Fruit fly (Drosophila melanogaster) whole organism, embryonic: ENCODE measurements around the gene CG43895.

Experiments used
- Aef1 ChIP-seq: fragments of 200-800 bp; sonication (Bioruptor generic); IDR thresholded peaks from 3 replicates; pipeline ENCODE4 v1.3.6; 2022; ENCODE audit warnings: missing biosample characterization, missing genetic modification characterization
- Atf6 ChIP-seq: fragments of 200-800 bp; sonication (Bioruptor generic); IDR thresholded peaks from 2 replicates; pipeline ENCODE4 v1.3.6; 2022; ENCODE audit warnings: missing biosample characterization, missing genetic modification characterization
- BtbVII ChIP-seq: fragments of 200-800 bp; sonication (Bioruptor generic); optimal IDR thresholded peaks from 3 replicates; lab custom pipeline; 2017; ENCODE audit warnings: missing biosample characterization, mild to moderate bottlenecking, missing genetic modification characterization
- CG10366 ChIP-seq: fragments of 200-800 bp; sonication (Bioruptor generic); IDR thresholded peaks from 2 replicates; pipeline ENCODE4 v1.3.6; 2022; ENCODE audit warnings: missing biosample characterization, missing genetic modification characterization
- CG10654 ChIP-seq: fragments of 200-800 bp; sonication (Bioruptor generic); optimal IDR thresholded peaks from 2 replicates; lab custom pipeline; 2016; ENCODE audit warnings: missing biosample characterization, missing genetic modification characterization
- CG12071 ChIP-seq: fragments of 200-800 bp; sonication (Bioruptor generic); optimal IDR thresholded peaks from 3 replicates; lab custom pipeline; 2018; ENCODE audit warnings: missing biosample characterization, mild to moderate bottlenecking, missing genetic modification characterization
- CG13296 ChIP-seq: fragments of 200-800 bp; sonication (Bioruptor generic); optimal IDR thresholded peaks from 3 replicates; lab custom pipeline; 2018; ENCODE audit warnings: missing biosample characterization, mild to moderate bottlenecking, missing genetic modification characterization
- CG1529 ChIP-seq: fragments of 200-800 bp; sonication (Bioruptor generic); optimal IDR thresholded peaks from 3 replicates; lab custom pipeline; 2018; ENCODE audit warnings: missing biosample characterization, missing genetic modification characterization
- CG17186 ChIP-seq: fragments of 200-800 bp; sonication (Bioruptor generic); optimal IDR thresholded peaks from 3 replicates; lab custom pipeline; 2017; ENCODE audit warnings: missing biosample characterization, missing genetic modification reagents, missing genetic modification characterization
- CG18262 ChIP-seq: fragments of 200-800 bp; optimal IDR thresholded peaks from 3 replicates; lab custom pipeline; 2019; ENCODE audit warnings: missing biosample characterization, mild to moderate bottlenecking, missing genetic modification characterization, moderate library complexity
- CG2875 ChIP-seq: fragments of 200-800 bp; sonication (Bioruptor generic); optimal IDR thresholded peaks from 2 replicates; lab custom pipeline; 2017; ENCODE audit warnings: missing biosample characterization, mild to moderate bottlenecking, missing genetic modification characterization, missing genetic modification reagents
- CG34422 ChIP-seq: fragments of 200-800 bp; sonication (Bioruptor generic); IDR thresholded peaks from 3 replicates; pipeline ENCODE4 v1.3.6; 2022; ENCODE audit warnings: missing biosample characterization, missing genetic modification characterization
- CG3995 ChIP-seq: fragments of 200-800 bp; sonication (Bioruptor generic); optimal IDR thresholded peaks from 3 replicates; lab custom pipeline; 2016; ENCODE audit warnings: missing biosample characterization, missing genetic modification characterization
- CG4282 ChIP-seq: fragments of 200-800 bp; sonication (Bioruptor generic); optimal IDR thresholded peaks from 2 replicates; lab custom pipeline; 2016; ENCODE audit warnings: missing biosample characterization, missing genetic modification characterization
- CG6854 ChIP-seq: fragments of 200-800 bp; sonication (Bioruptor generic); optimal IDR thresholded peaks from 3 replicates; lab custom pipeline; 2017; ENCODE audit warnings: missing biosample characterization, mild to moderate bottlenecking, missing genetic modification characterization
- CG9797 ChIP-seq: fragments of 200-800 bp; sonication (Bioruptor generic); optimal IDR thresholded peaks from 3 replicates; lab custom pipeline; 2018; ENCODE audit warnings: missing biosample characterization, mild to moderate bottlenecking, missing genetic modification characterization
- CG9817 ChIP-seq: fragments of 200-800 bp; sonication (Bioruptor generic); optimal IDR thresholded peaks from 2 replicates; lab custom pipeline; 2018; ENCODE audit warnings: missing biosample characterization, mild to moderate bottlenecking, missing genetic modification characterization, moderate library complexity
- CG9932 ChIP-seq: fragments of 200-800 bp; sonication (Bioruptor generic); IDR thresholded peaks from 2 replicates; pipeline ENCODE4 v1.3.6; 2022; ENCODE audit warnings: missing biosample characterization, missing genetic modification characterization
- CTCF ChIP-seq: fragments of 200-800 bp; sonication (Bioruptor generic); optimal IDR thresholded peaks from 2 replicates; lab custom pipeline; 2017; ENCODE audit warnings: missing biosample characterization, mild to moderate bottlenecking, missing genetic modification characterization, moderate library complexity
- CkIIα-i1 ChIP-seq: fragments of 200-800 bp; sonication (Bioruptor generic); IDR thresholded peaks from 2 replicates; pipeline ENCODE4 v1.3.6; 2022; ENCODE audit warnings: missing biosample characterization, missing genetic modification characterization
- Dek ChIP-seq: fragments of 200-800 bp; sonication (Bioruptor generic); optimal IDR thresholded peaks from 3 replicates; lab custom pipeline; 2019; ENCODE audit warnings: missing biosample characterization, mild to moderate bottlenecking, missing genetic modification characterization, moderate library complexity
- Doc3 ChIP-seq: fragments of 200-800 bp; sonication (Bioruptor generic); IDR thresholded peaks from 3 replicates; pipeline ENCODE4 v1.3.6; 2022; ENCODE audit warnings: missing biosample characterization, missing genetic modification characterization; ENCODE audit not compliant: partially characterized antibody
- Ets65A ChIP-seq: fragments of 200-800 bp; sonication (Bioruptor generic); peaks from one replicate; lab custom pipeline; 2016; ENCODE audit warnings: missing biosample characterization, missing genetic modification characterization
- H2.0 ChIP-seq: fragments of 200-800 bp; sonication (Bioruptor generic); IDR thresholded peaks from 2 replicates; pipeline ENCODE4 v1.3.6; 2022; ENCODE audit warnings: missing biosample characterization, missing genetic modification characterization
- Hmx ChIP-seq: fragments of 200-800 bp; sonication (Bioruptor generic); optimal IDR thresholded peaks from 2 replicates; lab custom pipeline; 2016; ENCODE audit warnings: missing biosample characterization, missing genetic modification characterization
- Mes4 ChIP-seq: fragments of 200-800 bp; sonication (Bioruptor generic); optimal IDR thresholded peaks from 2 replicates; lab custom pipeline; 2016; ENCODE audit warnings: missing biosample characterization, missing genetic modification characterization
- NFAT ChIP-seq: fragments of 200-800 bp; sonication (Bioruptor generic); IDR thresholded peaks from 2 replicates; pipeline ENCODE4 v1.3.6; 2022; ENCODE audit warnings: missing biosample characterization, missing genetic modification characterization
- Ravus ChIP-seq: fragments of 200-800 bp; sonication (Bioruptor generic); IDR thresholded peaks from 2 replicates; pipeline ENCODE4 v1.3.6; 2022; ENCODE audit warnings: missing biosample characterization, missing genetic modification characterization
- Six4 ChIP-seq: fragments of 200-800 bp; sonication (Bioruptor generic); optimal IDR thresholded peaks from 2 replicates; lab custom pipeline; 2016; ENCODE audit warnings: missing biosample characterization, missing genetic modification characterization
- Taf1 ChIP-seq: fragments of 200-800 bp; sonication (Bioruptor generic); IDR thresholded peaks from 2 replicates; pipeline ENCODE4 v1.3.6; 2022; ENCODE audit warnings: missing biosample characterization, missing genetic modification characterization
- Usf ChIP-seq: fragments of 200-800 bp; sonication (Bioruptor generic); optimal IDR thresholded peaks from 2 replicates; lab custom pipeline; 2017; ENCODE audit warnings: missing genotype, missing biosample characterization, missing genetic modification characterization
- Xbp1 ChIP-seq: fragments of 200-800 bp; sonication (Bioruptor generic); optimal IDR thresholded peaks from 3 replicates; lab custom pipeline; 2016; ENCODE audit warnings: missing biosample characterization, mild to moderate bottlenecking, missing genetic modification characterization
- Xrp1 ChIP-seq: fragments of 200-800 bp; sonication (Bioruptor generic); IDR thresholded peaks from 2 replicates; pipeline ENCODE4 v1.3.6; 2022; ENCODE audit warnings: missing biosample characterization, missing genetic modification characterization
- ase ChIP-seq: fragments of 200-800 bp; sonication (Bioruptor generic); IDR thresholded peaks from 3 replicates; pipeline ENCODE4 v1.3.6; 2022; ENCODE audit warnings: missing biosample characterization, missing genetic modification characterization
- ato ChIP-seq: fragments of 200-800 bp; sonication (Bioruptor generic); IDR thresholded peaks from 2 replicates; pipeline ENCODE4 v1.3.6; 2022; ENCODE audit warnings: missing biosample characterization, missing genetic modification characterization; ENCODE audit not compliant: partially characterized antibody
- caup ChIP-seq: fragments of 200-800 bp; sonication (Bioruptor generic); optimal IDR thresholded peaks from 3 replicates; lab custom pipeline; 2017; ENCODE audit warnings: missing biosample characterization, mild to moderate bottlenecking, missing genetic modification characterization, moderate library complexity; ENCODE audit not compliant: severe bottlenecking
- crc ChIP-seq: fragments of 200-800 bp; sonication (Bioruptor generic); optimal IDR thresholded peaks from 2 replicates; lab custom pipeline; 2016; ENCODE audit warnings: missing biosample characterization, missing genetic modification characterization
- dysf ChIP-seq: fragments of 200-800 bp; sonication (Bioruptor generic); IDR thresholded peaks from 3 replicates; pipeline ENCODE4 v1.3.6; 2022; ENCODE audit warnings: missing biosample characterization, missing genetic modification characterization
- emc ChIP-seq: fragments of 200-800 bp; sonication (Bioruptor generic); optimal IDR thresholded peaks from 2 replicates; lab custom pipeline; 2016; ENCODE audit warnings: missing biosample characterization, missing genetic modification characterization
- gce ChIP-seq: fragments of 200-800 bp; sonication (Bioruptor generic); IDR thresholded peaks from 3 replicates; pipeline ENCODE4 v1.3.6; 2022; ENCODE audit warnings: missing biosample characterization, missing genetic modification characterization
- gcm ChIP-seq: fragments of 200-800 bp; sonication (Bioruptor generic); optimal IDR thresholded peaks from 2 replicates; lab custom pipeline; 2019; ENCODE audit warnings: missing biosample characterization, mild to moderate bottlenecking, missing genetic modification characterization, moderate library complexity
- gsb-n ChIP-seq: fragments of 200-800 bp; sonication (Bioruptor generic); optimal IDR thresholded peaks from 3 replicates; lab custom pipeline; 2018; ENCODE audit warnings: missing biosample characterization, mild to moderate bottlenecking, missing genetic modification characterization
- hth ChIP-seq: fragments of >200 bp; optimal IDR thresholded peaks from 2 replicates; lab custom pipeline; 2017; ENCODE audit warnings: inconsistent platforms
- inv ChIP-seq: fragments of 200-800 bp; sonication (Bioruptor generic); IDR thresholded peaks from 2 replicates; pipeline ENCODE4 v1.3.6; 2022; ENCODE audit warnings: missing biosample characterization, missing genetic modification characterization; ENCODE audit not compliant: partially characterized antibody
- pfk ChIP-seq: fragments of 200-800 bp; sonication (Bioruptor generic); optimal IDR thresholded peaks from 2 replicates; lab custom pipeline; 2018; ENCODE audit warnings: missing biosample characterization, mild to moderate bottlenecking, missing genetic modification characterization, moderate library complexity
- row ChIP-seq: fragments of 200-800 bp; sonication (Bioruptor generic); IDR thresholded peaks from 3 replicates; pipeline ENCODE4 v1.3.6; 2022; ENCODE audit warnings: missing biosample characterization, missing genetic modification characterization
- sim ChIP-seq: fragments of 200-800 bp; sonication (Bioruptor generic); IDR thresholded peaks from 2 replicates; pipeline ENCODE4 v1.3.6; 2022; ENCODE audit warnings: missing biosample characterization, missing genetic modification characterization
- sima ChIP-seq: fragments of 200-800 bp; sonication (Bioruptor generic); optimal IDR thresholded peaks from 2 replicates; lab custom pipeline; 2016; ENCODE audit warnings: missing biosample characterization, missing genetic modification characterization
- tx ChIP-seq: fragments of 200-800 bp; sonication (Bioruptor generic); optimal IDR thresholded peaks from 2 replicates; lab custom pipeline; 2016; ENCODE audit warnings: missing biosample characterization, missing genetic modification characterization
- vvl ChIP-seq: fragments of 200-800 bp; sonication (Bioruptor generic); IDR thresholded peaks from 2 replicates; pipeline ENCODE4 v1.3.6; 2022; ENCODE audit warnings: missing biosample characterization, missing genetic modification characterization
- wek ChIP-seq: fragments of 200-800 bp; sonication (Bioruptor generic); optimal IDR thresholded peaks from 3 replicates; lab custom pipeline; 2018; ENCODE audit warnings: missing biosample characterization, mild to moderate bottlenecking, missing genetic modification characterization, moderate library complexity
- zen2 ChIP-seq: fragments of 200-800 bp; sonication (Bioruptor generic); IDR thresholded peaks from 3 replicates; pipeline ENCODE4 v1.3.6; 2022; ENCODE audit warnings: missing biosample characterization, missing genetic modification characterization; ENCODE audit not compliant: partially characterized antibody
- zfh1 ChIP-seq: fragments of 200-800 bp; sonication (Bioruptor generic); IDR thresholded peaks from 3 replicates; pipeline ENCODE4 v1.3.6; 2022; ENCODE audit warnings: missing biosample characterization, missing genetic modification characterization

Gene CG43895

dm6 chr3L:21828177-21828589 lies 14.7 kb upstream of the CG43895 start, which contains the start of gene CG32448 (continued):
- TF ChIP-seq gsb-n (tag; lab: Kevin White, UChicago) (peak; percentile 36), CG10366 (GFP tag; lab: Robert Waterston, UW) (peak; percentile 70), Dek (peak; percentile 29), caup (no peak), gce (GFP tag; lab: Robert Waterston, UW) (no peak), Xrp1 (GFP tag; lab: Robert Waterston, UW) (peak; percentile 63), CG34422 (GFP tag; lab: Robert Waterston, UW) (peak; percentile 83), CG6854 (GFP tag; lab: Kevin White, UChicago) (no peak), CG2875 (no peak), row (GFP tag; lab: Robert Waterston, UW) (peak; percentile 93), ase (GFP tag; lab: Robert Waterston, UW) (peak; percentile 68; the same call in 2 of the 3 replicates), NFAT (peak; percentile 84), Taf1 (GFP tag; lab: Robert Waterston, UW) (peak; percentile 61; the same call in 1 of the 2 replicates), Ravus (GFP tag; lab: Robert Waterston, UW) (peak; percentile 7; the same call in 1 of the 2 replicates), CG9932 (peak; percentile 79), CkIIα-i1 (GFP tag; lab: Robert Waterston, UW) (no peak), sima (GFP tag; lab: Kevin White, UChicago) (no peak), CG9797 (GFP tag; lab: Kevin White, UChicago) (peak; percentile 68), CG10654 (GFP tag; lab: Kevin White, UChicago) (peak; percentile 46), CG1529 (GFP tag; lab: Kevin White, UChicago) (peak; percentile 1), CG18262 (tag; lab: Kevin White, UChicago) (peak; percentile 52), hth (lab: Kevin White, UChicago) (no peak), Atf6 (GFP tag; lab: Robert Waterston, UW) (peak; percentile 67), Mes4 (peak; percentile 32), vvl (GFP tag; lab: Robert Waterston, UW) (peak; percentile 83), Usf (GFP tag; lab: Kevin White, UChicago) (no peak), Xbp1 (GFP tag; lab: Kevin White, UChicago) (peak; percentile 77), H2.0 (GFP tag; lab: Robert Waterston, UW) (peak; percentile 76), ato (no peak), zfh1 (GFP tag; lab: Robert Waterston, UW) (peak; percentile 81), Six4 (peak; percentile 40), CG17186 (no peak), crc (GFP tag; lab: Kevin White, UChicago) (no peak), dysf (GFP tag; lab: Robert Waterston, UW) (peak; percentile 80), Ets65A (GFP tag; lab: Kevin White, UChicago) (peak; percentile 96), tx (GFP tag; lab: Kevin White, UChicago) (peak; percentile 61), Aef1 (GFP tag; lab: Robert Waterston, UW) (peak; percentile 38; the same call in 1 of the 3 replicates), zen2 (GFP tag; lab: Robert Waterston, UW) (no peak), CG4282 (GFP tag; lab: Kevin White, UChicago) (no peak), BtbVII (GFP tag; lab: Kevin White, UChicago) (no peak), inv (GFP tag; lab: Robert Waterston, UW) (no peak), pfk (GFP tag; lab: Kevin White, UChicago) (no peak), CG9817 (tag; lab: Kevin White, UChicago) (peak; percentile 46), Doc3 (GFP tag; lab: Robert Waterston, UW) (no peak), CTCF (GFP tag; lab: Kevin White, UChicago) (no peak), Hmx (no peak), CG13296 (no peak), wek (peak; percentile 99), emc (peak; percentile 35), CG12071 (peak; percentile 24), CG3995 (GFP tag; lab: Kevin White, UChicago) (peak; percentile 22), gcm (GFP tag; lab: Kevin White, UChicago) (peak; percentile 5), sim (GFP tag; lab: Robert Waterston, UW) (no peak)
